Fruit fly (Drosophila melanogaster): Measurements from ENCODE around the gene CG10343.

DNA sequence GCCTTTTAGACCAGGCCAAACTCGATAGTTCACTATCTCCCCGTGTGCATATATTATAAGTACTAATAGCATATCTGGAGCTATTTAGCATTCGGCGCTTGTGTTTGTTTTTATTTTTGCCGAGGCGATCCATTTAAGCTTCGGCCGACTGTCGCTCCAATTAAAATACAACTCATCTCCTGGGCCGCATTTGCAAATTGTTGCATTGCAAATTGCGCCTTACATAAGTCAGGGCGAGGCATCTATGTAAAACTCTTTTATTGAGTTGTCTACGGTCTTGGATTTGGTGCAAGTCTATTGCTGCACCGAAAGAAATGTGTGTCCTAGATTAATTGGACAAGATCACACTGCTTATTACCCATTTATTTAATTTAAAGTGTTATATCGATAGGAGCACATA lies 24.7 kb downstream of the CG10343 start:
- TF ChIP-seq topi (GFP tag; optimal IDR thresholded peaks at IDR 0.05) (no peak), Gug (GFP tag; IDR thresholded peaks at IDR 0.05) (no peak), Blimp-1 (GFP tag; optimal IDR thresholded peaks at IDR 0.05) (no peak), CG11762 (GFP tag; optimal IDR thresholded peaks at IDR 0.05; ENCODE audit: insufficient read depth) (no peak), salr (GFP tag; optimal IDR thresholded peaks at IDR 0.05) (no peak), dac (GFP tag; optimal IDR thresholded peaks at IDR 0.05) (no peak), CG31627 (GFP tag; optimal IDR thresholded peaks at IDR 0.05) (no peak), Lpt (GFP tag; optimal IDR thresholded peaks at IDR 0.05) (no peak), eg (GFP tag; IDR thresholded peaks at IDR 0.05) (no peak)
